Fruit fly (Drosophila melanogaster) whole organism, embryonic: Measurements from ENCODE around the gene Wdfy2.

Experiments
- ATbp ChIP-seq: fragments of 200-800 bp; sonication (Bioruptor generic); optimal IDR thresholded peaks from 2 replicates; lab custom pipeline; 2017; ENCODE audit warnings: missing biosample characterization, mild to moderate bottlenecking, missing genetic modification characterization, missing genetic modification reagents
- CG12942 ChIP-seq: fragments of 200-800 bp; sonication (Bioruptor generic); optimal IDR thresholded peaks from 3 replicates; lab custom pipeline; 2016; ENCODE audit warnings: missing biosample characterization, missing genetic modification characterization
- CG17186 ChIP-seq: fragments of 200-800 bp; sonication (Bioruptor generic); optimal IDR thresholded peaks from 3 replicates; lab custom pipeline; 2017; ENCODE audit warnings: missing biosample characterization, missing genetic modification reagents, missing genetic modification characterization
- CG18262 ChIP-seq: fragments of 200-800 bp; optimal IDR thresholded peaks from 3 replicates; lab custom pipeline; 2019; ENCODE audit warnings: missing biosample characterization, mild to moderate bottlenecking, missing genetic modification characterization, moderate library complexity
- CG2199 ChIP-seq: fragments of 200-800 bp; sonication (Bioruptor generic); IDR thresholded peaks from 3 replicates; pipeline ENCODE4 v1.3.6; 2022; ENCODE audit warnings: missing biosample characterization, missing genetic modification characterization
- CG3065 ChIP-seq: fragments of 200-800 bp; sonication (Bioruptor generic); optimal IDR thresholded peaks from 2 replicates; lab custom pipeline; 2016; ENCODE audit warnings: missing biosample characterization, missing genetic modification characterization
- CG31441 ChIP-seq: fragments of 200-800 bp; sonication (Bioruptor generic); IDR thresholded peaks from 2 replicates; pipeline ENCODE4 v1.3.6; 2022; ENCODE audit warnings: missing biosample characterization, missing genetic modification characterization
- CG32772 ChIP-seq: fragments of 200-800 bp; sonication (Bioruptor generic); IDR thresholded peaks from 2 replicates; pipeline ENCODE4 v1.3.6; 2022; ENCODE audit warnings: missing biosample characterization, missing genetic modification characterization
- CG33557 ChIP-seq: fragments of 200-800 bp; sonication (Bioruptor generic); optimal IDR thresholded peaks from 2 replicates; lab custom pipeline; 2019; ENCODE audit warnings: missing biosample characterization, mild to moderate bottlenecking, missing genetic modification characterization, moderate library complexity
- CG3726 ChIP-seq: fragments of 200-800 bp; sonication (Bioruptor generic); IDR thresholded peaks from 3 replicates; pipeline ENCODE4, ENCODE4 v1.3.6; 2022; ENCODE audit warnings: missing biosample characterization, missing genetic modification characterization
- CG3847 ChIP-seq: fragments of 200-800 bp; sonication (Bioruptor generic); IDR thresholded peaks from 2 replicates; pipeline ENCODE4 v1.3.6; 2022; ENCODE audit warnings: missing biosample characterization, missing genetic modification characterization
- CG4424 ChIP-seq: fragments of 200-800 bp; sonication (Bioruptor generic); optimal IDR thresholded peaks from 3 replicates; lab custom pipeline; 2016; ENCODE audit warnings: missing biosample characterization, missing genetic modification characterization
- CG4707 ChIP-seq: fragments of 200-800 bp; sonication (Bioruptor generic); optimal IDR thresholded peaks from 2 replicates; lab custom pipeline; 2018; ENCODE audit warnings: missing biosample characterization, mild to moderate bottlenecking, missing genetic modification characterization, moderate library complexity
- CG6683 ChIP-seq: fragments of 200-800 bp; sonication (Bioruptor generic); optimal IDR thresholded peaks from 2 replicates; lab custom pipeline; 2017; ENCODE audit warnings: missing biosample characterization, mild to moderate bottlenecking, missing genetic modification characterization, missing genetic modification reagents
- CG6689 ChIP-seq: fragments of 200-800 bp; sonication (Bioruptor generic); IDR thresholded peaks from 2 replicates; pipeline ENCODE4 v1.3.6; 2022; ENCODE audit warnings: missing biosample characterization, missing genetic modification characterization
- CTCF ChIP-seq: fragments of 200-800 bp; sonication (Bioruptor generic); optimal IDR thresholded peaks from 2 replicates; lab custom pipeline; 2017; ENCODE audit warnings: missing biosample characterization, mild to moderate bottlenecking, missing genetic modification characterization, moderate library complexity
- Chrac-16 ChIP-seq: fragments of 200-800 bp; sonication (Bioruptor generic); optimal IDR thresholded peaks from 3 replicates; lab custom pipeline; 2016; ENCODE audit warnings: missing biosample characterization, missing genetic modification characterization
- CrebB ChIP-seq: fragments of 200-800 bp; sonication (Bioruptor generic); optimal IDR thresholded peaks from 3 replicates; lab custom pipeline; 2018; ENCODE audit warnings: missing biosample characterization, mild to moderate bottlenecking, missing genetic modification characterization
- Doc2 ChIP-seq: fragments of 200-800 bp; sonication (Bioruptor generic); IDR thresholded peaks from 2 replicates; pipeline ENCODE4 v1.3.6; 2022; ENCODE audit warnings: missing biosample characterization, missing genetic modification characterization
- Elba2 ChIP-seq: fragments of 200-800 bp; sonication (Bioruptor generic); optimal IDR thresholded peaks from 3 replicates; lab custom pipeline; 2016; ENCODE audit warnings: missing biosample characterization, missing genetic modification characterization
- Gsc ChIP-seq: fragments of 200-800 bp; sonication (Bioruptor generic); IDR thresholded peaks from 2 replicates; pipeline ENCODE4 v1.3.6; 2022; ENCODE audit warnings: missing biosample characterization, missing genetic modification characterization
- Hand ChIP-seq: fragments of 200-800 bp; sonication (Bioruptor generic); optimal IDR thresholded peaks from 2 replicates; lab custom pipeline; 2017; ENCODE audit warnings: mild to moderate bottlenecking, missing biosample characterization, missing genetic modification reagents, missing genetic modification characterization
- NC2α ChIP-seq: fragments of 200-800 bp; sonication (Bioruptor generic); optimal IDR thresholded peaks from 2 replicates; lab custom pipeline; 2016; ENCODE audit warnings: missing biosample characterization, missing genetic modification characterization
- Nf-YC ChIP-seq: fragments of 200-800 bp; optimal IDR thresholded peaks from 3 replicates; lab custom pipeline; 2019; ENCODE audit warnings: missing biosample characterization, mild to moderate bottlenecking, missing genetic modification characterization, moderate library complexity
- Opbp ChIP-seq: fragments of 200-800 bp; sonication (Bioruptor generic); IDR thresholded peaks from 3 replicates; pipeline ENCODE4 v1.3.6; 2022; ENCODE audit warnings: missing biosample characterization, missing genetic modification characterization; ENCODE audit not compliant: partially characterized antibody
- Poxn ChIP-seq: fragments of 200-800 bp; sonication (Bioruptor generic); IDR thresholded peaks from 2 replicates; pipeline ENCODE4 v1.3.6; 2022; ENCODE audit warnings: missing biosample characterization, missing genetic modification characterization
- Side ChIP-seq: fragments of 200-800 bp; sonication (Bioruptor generic); optimal IDR thresholded peaks from 2 replicates; lab custom pipeline; 2016; ENCODE audit warnings: missing biosample characterization, missing genetic modification characterization
- ab ChIP-seq: fragments of 200-800 bp; sonication (Bioruptor generic); optimal IDR thresholded peaks from 2 replicates; lab custom pipeline; 2016; ENCODE audit warnings: missing biosample characterization, missing genetic modification characterization
- az2 ChIP-seq: fragments of 200-800 bp; sonication (Bioruptor generic); optimal IDR thresholded peaks from 3 replicates; lab custom pipeline; 2016; ENCODE audit warnings: missing biosample characterization, missing genetic modification characterization
- btn ChIP-seq: fragments of 200-800 bp; sonication (Bioruptor generic); optimal IDR thresholded peaks from 2 replicates; lab custom pipeline; 2016; ENCODE audit warnings: missing biosample characterization, missing genetic modification characterization
- chinmo ChIP-seq: fragments of 200-800 bp; sonication (Bioruptor generic); IDR thresholded peaks from 4 replicates; pipeline ENCODE4 v1.3.6; 2022; ENCODE audit warnings: missing biosample characterization, missing genetic modification characterization; ENCODE audit not compliant: partially characterized antibody
- ci ChIP-seq: fragments of 200-800 bp; sonication (Bioruptor generic); IDR thresholded peaks from 3 replicates; pipeline ENCODE4 v1.3.6; 2022; ENCODE audit warnings: missing biosample characterization, missing genetic modification characterization
- croc ChIP-seq: fragments of 200-800 bp; sonication (Bioruptor generic); conservative IDR thresholded peaks from 3 replicates; pipeline ENCODE4 v1.3.6; 2022; ENCODE audit warnings: missing biosample characterization, missing genetic modification characterization
- dan ChIP-seq: fragments of 200-800 bp; sonication (Bioruptor generic); IDR thresholded peaks from 2 replicates; pipeline ENCODE4 v1.3.6; 2022; ENCODE audit warnings: missing biosample characterization, missing genetic modification characterization
- dmrt11E ChIP-seq: fragments of 200-800 bp; sonication (Bioruptor generic); optimal IDR thresholded peaks from 3 replicates; lab custom pipeline; 2018; ENCODE audit warnings: missing biosample characterization, mild to moderate bottlenecking, missing genetic modification characterization, moderate library complexity
- en ChIP-seq: fragments of 200-800 bp; sonication (Bioruptor generic); optimal IDR thresholded peaks from 2 replicates; lab custom pipeline; 2016; ENCODE audit warnings: missing biosample characterization, missing genetic modification characterization
- esg ChIP-seq: fragments of 200-800 bp; sonication (Bioruptor generic); conservative IDR thresholded peaks from 2 replicates; pipeline ENCODE4 v1.3.6; 2022; ENCODE audit warnings: missing biosample characterization, missing genetic modification characterization
- fd102C ChIP-seq: fragments of 200-800 bp; sonication (Bioruptor generic); optimal IDR thresholded peaks from 2 replicates; lab custom pipeline; 2018; ENCODE audit warnings: missing biosample characterization, mild to moderate bottlenecking, missing genetic modification characterization, moderate library complexity
- gsb ChIP-seq: fragments of 200-800 bp; sonication (Bioruptor generic); IDR thresholded peaks from 2 replicates; pipeline ENCODE4 v1.3.6; 2022; ENCODE audit warnings: missing biosample characterization, missing genetic modification characterization
- klu ChIP-seq: fragments of 200-800 bp; sonication (Bioruptor generic); IDR thresholded peaks from 2 replicates; pipeline ENCODE4 v1.3.6; 2022; ENCODE audit warnings: missing biosample characterization, missing genetic modification characterization
- lbe ChIP-seq: fragments of 200-800 bp; sonication (Bioruptor generic); optimal IDR thresholded peaks from 2 replicates; lab custom pipeline; 2016; ENCODE audit warnings: missing biosample characterization, mild to moderate bottlenecking, missing genetic modification characterization
- pzg ChIP-seq: fragments of 200-800 bp; sonication (Bioruptor generic); optimal IDR thresholded peaks from 3 replicates; lab custom pipeline; 2018; ENCODE audit warnings: missing biosample characterization, mild to moderate bottlenecking, missing genetic modification characterization, moderate library complexity
- rib ChIP-seq: fragments of 200-800 bp; sonication (Bioruptor generic); IDR thresholded peaks from 2 replicates; pipeline ENCODE4 v1.3.6; 2022; ENCODE audit warnings: missing biosample characterization, missing genetic modification characterization
- salm ChIP-seq: fragments of 200-800 bp; sonication (Bioruptor generic); optimal IDR thresholded peaks from 2 replicates; lab custom pipeline; 2018; ENCODE audit warnings: missing biosample characterization, mild to moderate bottlenecking, missing genetic modification characterization
- sens ChIP-seq: fragments of 200-800 bp; sonication (Bioruptor generic); peaks from one replicate; lab custom pipeline; 2016; ENCODE audit warnings: missing biosample characterization, missing genetic modification characterization
- sim ChIP-seq: fragments of 200-800 bp; sonication (Bioruptor generic); IDR thresholded peaks from 2 replicates; pipeline ENCODE4 v1.3.6; 2022; ENCODE audit warnings: missing biosample characterization, missing genetic modification characterization
- slp2 ChIP-seq: fragments of 200-800 bp; sonication (Bioruptor generic); optimal IDR thresholded peaks from 2 replicates; lab custom pipeline; 2016; ENCODE audit warnings: missing biosample characterization, missing genetic modification characterization
- sob ChIP-seq: fragments of 200-800 bp; sonication (Bioruptor generic); IDR thresholded peaks from 2 replicates; pipeline ENCODE4 v1.3.6; 2022; ENCODE audit warnings: missing biosample characterization, missing genetic modification characterization
- unc-4 ChIP-seq: fragments of 200-800 bp; sonication (Bioruptor generic); IDR thresholded peaks from 2 replicates; pipeline ENCODE4 v1.3.6; 2022; ENCODE audit warnings: missing biosample characterization, missing genetic modification characterization; ENCODE audit not compliant: partially characterized antibody
- zen ChIP-seq: fragments of 200-800 bp; sonication (Bioruptor generic); optimal IDR thresholded peaks from 3 replicates; lab custom pipeline; 2018; ENCODE audit warnings: missing biosample characterization, mild to moderate bottlenecking, missing genetic modification characterization, moderate library complexity
- zen2 ChIP-seq: fragments of 200-800 bp; sonication (Bioruptor generic); IDR thresholded peaks from 3 replicates; pipeline ENCODE4 v1.3.6; 2022; ENCODE audit warnings: missing biosample characterization, missing genetic modification characterization; ENCODE audit not compliant: partially characterized antibody

The Wdfy2 gene

dm6 chr2L:10395642-10396487, 27.2 kb upstream of the Wdfy2 start, which contains the start of gene Mdh1 (continued):
- TF ChIP-seq az2 (GFP tag; lab: Kevin White, UChicago) (peak; percentile 8), CG6683 (GFP tag; lab: Kevin White, UChicago) (no peak), CG4707 (GFP tag; lab: Kevin White, UChicago) (no peak), CG17186 (GFP tag; lab: Kevin White, UChicago) (peak; percentile 35), salm (no peak), btn (no peak), Gsc (no peak), ATbp (GFP tag; lab: Kevin White, UChicago) (no peak), CG6689 (GFP tag; lab: Robert Waterston, UW) (no peak), Opbp (GFP tag; lab: Robert Waterston, UW) (0 out of 3 replicates have a peak, but pooled peaks have one; percentile 27), dan (GFP tag; lab: Robert Waterston, UW) (no peak), en (GFP tag; lab: Kevin White, UChicago) (no peak), CG2199 (GFP tag; lab: Robert Waterston, UW) (no peak), chinmo (GFP tag; lab: Robert Waterston, UW) (0 out of 4 replicates have a peak, but pooled peaks have one; percentile 13), CTCF (no peak), unc-4 (no peak), Chrac-16 (no peak), ci (GFP tag; lab: Robert Waterston, UW) (no peak), sob (GFP tag; lab: Robert Waterston, UW) (no peak), CG18262 (tag; lab: Kevin White, UChicago) (no peak), ab (GFP tag; lab: Kevin White, UChicago) (no peak), fd102C (GFP tag; lab: Kevin White, UChicago) (no peak), lbe (GFP tag; lab: Kevin White, UChicago) (no peak), Poxn (GFP tag; lab: Robert Waterston, UW) (no peak), slp2 (GFP tag; lab: Kevin White, UChicago) (no peak), sim (GFP tag; lab: Robert Waterston, UW) (no peak), CrebB (tag; lab: Kevin White, UChicago) (no peak), CG31441 (GFP tag; lab: Robert Waterston, UW) (peak; percentile 97), dmrt11E (tag; lab: Kevin White, UChicago) (no peak), gsb (no peak), rib (GFP tag; lab: Robert Waterston, UW) (no peak), CG4424 (GFP tag; lab: Kevin White, UChicago) (no peak), pzg (GFP tag; lab: Kevin White, UChicago) (peak; percentile 35), esg (GFP tag; lab: Robert Waterston, UW) (no peak), croc (no peak), Side (GFP tag; lab: Kevin White, UChicago) (no peak), Nf-YC (peak; percentile 29), CG32772 (GFP tag; lab: Robert Waterston, UW) (no peak), Doc2 (GFP tag; lab: Robert Waterston, UW) (no peak), CG3847 (GFP tag; lab: Robert Waterston, UW) (no peak), CG3726 (GFP tag; lab: Robert Waterston, UW) (no peak), zen (tag; lab: Kevin White, UChicago) (no peak), sens (GFP tag; lab: Kevin White, UChicago) (peak; percentile 75), NC2α (GFP tag; lab: Kevin White, UChicago) (no peak), CG3065 (GFP tag; lab: Kevin White, UChicago) (no peak), zen2 (GFP tag; lab: Robert Waterston, UW) (no peak), Hand (GFP tag; lab: Kevin White, UChicago) (no peak), CG12942 (no peak), klu (no peak), CG33557 (no peak), Elba2 (GFP tag; lab: Kevin White, UChicago) (peak; percentile 92)
